Fruit fly (Drosophila melanogaster): Measurements from ENCODE around the gene Mcm10.
A peak's percentile ranks its signal among the peaks of the same experiment; 100 is the strongest.

Gene Mcm10

DNA sequence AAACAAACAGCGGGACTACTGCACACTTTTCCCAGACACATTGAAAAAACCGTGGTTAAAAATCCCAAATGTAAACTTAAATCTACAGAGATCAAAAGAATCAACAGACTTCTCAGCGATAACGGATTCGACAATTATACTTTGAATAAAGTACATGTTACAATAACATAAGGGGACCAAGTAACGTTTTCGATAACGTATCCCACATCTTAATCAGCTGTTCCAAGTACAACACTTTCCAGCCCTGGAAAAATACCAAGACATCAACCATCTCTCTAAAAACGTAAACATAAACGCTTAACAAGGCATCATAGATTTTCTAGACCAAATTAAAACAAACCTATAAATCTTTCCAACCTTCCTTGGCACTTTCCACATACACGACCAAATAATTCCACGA lies 25.9 kb upstream of the Mcm10 start (continued):
- peak; percentile 94 for TF ChIP-seq CG3995 (GFP tag; optimal IDR thresholded peaks at IDR 0.05)
- TF ChIP-seq Sry-δ (GFP tag; optimal IDR thresholded peaks at IDR 0.05), result peak; percentile 42
- TF ChIP-seq HmgZ (tag; optimal IDR thresholded peaks at IDR 0.05), result peak; percentile 45
- TF ChIP-seq Hey (tag; optimal IDR thresholded peaks at IDR 0.05), result no peak
- TF ChIP-seq CG2116 (GFP tag; optimal IDR thresholded peaks at IDR 0.05), result peak; percentile 58
- TF ChIP-seq CG4617 (GFP tag; optimal IDR thresholded peaks at IDR 0.05; ENCODE audit: borderline replicate concordance), result peak; percentile 6
- TF ChIP-seq CG15269 (tag; optimal IDR thresholded peaks at IDR 0.05), result no peak
- TF ChIP-seq Vsx1 (GFP tag; optimal IDR thresholded peaks at IDR 0.05), result no peak
- peak; percentile 23 for TF ChIP-seq CG10267 (tag; optimal IDR thresholded peaks at IDR 0.05)
- peak; percentile 43 to 95 for TF ChIP-seq crp (GFP tag; optimal IDR thresholded peaks at IDR 0.05)
- TF ChIP-seq MTF-1 (GFP tag; optimal IDR thresholded peaks at IDR 0.05; ENCODE audit: borderline replicate concordance), result no peak
- TF ChIP-seq CG18262 (tag; optimal IDR thresholded peaks at IDR 0.05), result no peak
- TF ChIP-seq phol (tag; optimal IDR thresholded peaks at IDR 0.05), result peak; percentile 13
- TF ChIP-seq Ets97D (GFP tag; optimal IDR thresholded peaks at IDR 0.05), result peak; percentile 27
- peak; percentile 0 for TF ChIP-seq CG2712 (tag; optimal IDR thresholded peaks at IDR 0.05)
- TF ChIP-seq hbn (GFP tag; IDR thresholded peaks at IDR 0.05; ENCODE audit: partially characterized antibody), result peak; percentile 18; the same call in 1 of the 2 replicates
- no peak for TF ChIP-seq CG7357 (GFP tag; IDR thresholded peaks at IDR 0.05)
- no peak for TF ChIP-seq CG3163 (GFP tag; optimal IDR thresholded peaks at IDR 0.05)
- TF ChIP-seq E2f2 (GFP tag; IDR thresholded peaks at IDR 0.05), result peak; percentile 66
- TF ChIP-seq pzg (GFP tag; optimal IDR thresholded peaks at IDR 0.05), result peak; percentile 79
- peak; percentile 55 for TF ChIP-seq gfzf (GFP tag; optimal IDR thresholded peaks at IDR 0.05)
- TF ChIP-seq CG7928 (GFP tag; optimal IDR thresholded peaks at IDR 0.05), result peak; percentile 94

DNA sequence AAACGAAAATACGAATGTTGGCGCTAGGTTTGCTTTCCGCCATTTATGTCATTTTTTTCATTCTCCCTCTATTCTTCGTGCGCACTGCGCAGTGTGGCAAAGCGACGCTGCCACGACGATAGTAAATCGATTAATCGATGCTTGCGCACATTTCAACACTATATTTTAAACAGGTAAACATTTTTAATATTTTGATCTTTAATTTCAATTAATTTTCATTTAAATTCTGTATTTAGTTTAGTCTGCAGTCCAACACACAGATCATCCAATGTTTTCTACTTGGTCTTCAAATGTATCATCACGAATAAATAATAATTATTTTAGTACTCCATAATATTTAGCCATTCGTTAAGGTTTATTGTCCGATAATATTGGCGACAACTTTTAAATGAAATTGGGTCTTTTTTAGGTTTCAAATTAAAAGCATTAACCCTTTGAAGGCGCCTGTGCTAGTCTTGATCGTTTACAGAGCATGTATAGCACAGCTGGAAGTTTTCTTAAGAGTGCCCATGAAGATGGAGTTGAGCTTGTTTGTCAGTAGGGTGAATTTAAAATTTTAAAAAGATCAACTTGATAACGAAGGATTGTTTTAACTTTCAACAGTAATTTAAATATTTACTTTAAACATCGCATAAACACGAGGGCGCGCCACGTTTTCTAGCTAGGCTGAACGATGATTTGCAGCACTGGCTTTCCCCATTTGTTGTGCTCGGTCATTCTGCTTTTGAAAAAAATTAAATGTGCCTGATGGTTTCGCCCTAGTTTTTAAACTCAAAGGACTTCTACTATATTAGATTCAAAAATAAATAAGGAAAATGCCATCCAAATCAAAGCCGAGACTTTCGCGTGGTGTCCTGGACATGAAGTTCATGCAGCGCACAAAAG lies 23.3 kb upstream of the Mcm10 start, which contains the start of the genes Mpp6 and E2f2:
Gene Mpp6 (plus strand): TSS at position 133 of the 885 bp plus-strand sequence.
Gene E2f2 (minus strand): TSS at position 594 of the 885 bp plus-strand sequence.
- peak; percentile 22 for TF ChIP-seq Xbp1 (GFP tag; optimal IDR thresholded peaks at IDR 0.05)
- peak; percentile 59; the same call in 2 of the 3 replicates for TF ChIP-seq CG11456 (GFP tag; IDR thresholded peaks at IDR 0.05)
- TF ChIP-seq CG10209 (GFP tag; optimal IDR thresholded peaks at IDR 0.05), result peak; percentile 23
- TF ChIP-seq Dbx (GFP tag; IDR thresholded peaks at IDR 0.05), result peak; percentile 87
- TF ChIP-seq CG12659 (GFP tag; optimal IDR thresholded peaks at IDR 0.05), result peak; percentile 64
- peak; percentile 27 to 45 for TF ChIP-seq dpn (GFP tag; optimal IDR thresholded peaks at IDR 0.05)
- peak; percentile 7 for TF ChIP-seq Lhr (GFP tag; optimal IDR thresholded peaks at IDR 0.05)
- TF ChIP-seq HLH4C (GFP tag; IDR thresholded peaks at IDR 0.05; ENCODE audit: partially characterized antibody), result peak; percentile 77
- TF ChIP-seq phol (tag; optimal IDR thresholded peaks at IDR 0.05), result peak; percentile 92
- TF ChIP-seq CG1603 (tag; optimal IDR thresholded peaks at IDR 0.05), result peak; percentile 60
- TF ChIP-seq trh (GFP tag; optimal IDR thresholded peaks at IDR 0.05), result no peak
- TF ChIP-seq CG9817 (tag; optimal IDR thresholded peaks at IDR 0.05), result peak; percentile 21
- TF ChIP-seq Atf6 (GFP tag; IDR thresholded peaks at IDR 0.05), result 0 out of 2 replicates have a peak, but pooled peaks have one; percentile 23
- no peak for TF ChIP-seq tx (GFP tag; optimal IDR thresholded peaks at IDR 0.05)
- TF ChIP-seq CG4282 (GFP tag; optimal IDR thresholded peaks at IDR 0.05), result no peak
- peak; percentile 18 for TF ChIP-seq CG8290 (GFP tag; optimal IDR thresholded peaks at IDR 0.05)
- TF ChIP-seq CG8290 (tag; optimal IDR thresholded peaks at IDR 0.05), result peak in 1 of 2 experiments; percentile 69
- TF ChIP-seq row (GFP tag; IDR thresholded peaks at IDR 0.05), result peak; percentile 53
- TF ChIP-seq CG14965 (GFP tag; optimal IDR thresholded peaks at IDR 0.05; ENCODE audit: borderline replicate concordance), result no peak
- TF ChIP-seq ash1 (GFP tag; optimal IDR thresholded peaks at IDR 0.05), result no peak
- TF ChIP-seq Ravus (GFP tag; IDR thresholded peaks at IDR 0.05), result no peak
- no peak for TF ChIP-seq ab (GFP tag; optimal IDR thresholded peaks at IDR 0.05)
- peak; percentile 55 for TF ChIP-seq CG15514 (GFP tag; optimal IDR thresholded peaks at IDR 0.05)
- TF ChIP-seq H15 (GFP tag; IDR thresholded peaks at IDR 0.05), result peak; percentile 59; the same call in 2 of the 3 replicates
- TF ChIP-seq lbe (GFP tag; optimal IDR thresholded peaks at IDR 0.05), result peak; percentile 35
- peak; percentile 80; the same call in 2 of the 4 replicates for TF ChIP-seq chinmo (GFP tag; IDR thresholded peaks at IDR 0.05; ENCODE audit: partially characterized antibody)
- TF ChIP-seq NFAT (GFP tag; IDR thresholded peaks at IDR 0.05), result peak; percentile 81
